Fruit fly (Drosophila melanogaster) whole organism, embryonic: ENCODE measurements around the gene Rim2.

ENCODE experiments used
- Adf1 ChIP-seq: fragments of 200-800 bp; sonication (Bioruptor generic); IDR thresholded peaks from 2 replicates; pipeline ENCODE4 v1.3.6; 2022; ENCODE audit warnings: missing biosample characterization, missing genetic modification characterization
- CG10274 ChIP-seq: fragments of 200-800 bp; sonication (Bioruptor generic); optimal IDR thresholded peaks from 3 replicates; lab custom pipeline; 2017; ENCODE audit warnings: missing biosample characterization, mild to moderate bottlenecking, missing genetic modification characterization
- CG10959 ChIP-seq: fragments of 200-800 bp; sonication (Bioruptor generic); IDR thresholded peaks from 2 replicates; pipeline ENCODE4 v1.3.6; 2022; ENCODE audit warnings: missing biosample characterization, missing genetic modification characterization
- CG12219 ChIP-seq: fragments of 200-800 bp; sonication (Bioruptor generic); optimal IDR thresholded peaks from 3 replicates; lab custom pipeline; 2018; ENCODE audit warnings: missing biosample characterization, mild to moderate bottlenecking, missing genetic modification characterization
- CG12391 ChIP-seq: fragments of 200-800 bp; sonication (Bioruptor generic); optimal IDR thresholded peaks from 3 replicates; lab custom pipeline; 2018; ENCODE audit warnings: missing biosample characterization, mild to moderate bottlenecking, missing genetic modification characterization, moderate library complexity
- CG13123 ChIP-seq: fragments of 200-800 bp; sonication (Bioruptor generic); optimal IDR thresholded peaks from 2 replicates; lab custom pipeline; 2016; ENCODE audit warnings: missing biosample characterization, missing genetic modification characterization
- CG14441 ChIP-seq: fragments of 200-800 bp; sonication (Bioruptor generic); IDR thresholded peaks from 2 replicates; pipeline ENCODE4 v1.3.6; 2022; ENCODE audit warnings: missing biosample characterization, missing genetic modification characterization
- CG1647 ChIP-seq: fragments of 200-800 bp; sonication (Bioruptor generic); optimal IDR thresholded peaks from 3 replicates; lab custom pipeline; 2016; ENCODE audit warnings: missing biosample characterization, missing genetic modification characterization
- CG17186 ChIP-seq: fragments of 200-800 bp; sonication (Bioruptor generic); optimal IDR thresholded peaks from 3 replicates; lab custom pipeline; 2017; ENCODE audit warnings: missing biosample characterization, missing genetic modification reagents, missing genetic modification characterization
- CG17359 ChIP-seq: fragments of 200-800 bp; sonication (Bioruptor generic); optimal IDR thresholded peaks from 3 replicates; lab custom pipeline; 2018; ENCODE audit warnings: missing biosample characterization, mild to moderate bottlenecking, missing genetic modification characterization, moderate library complexity
- CG18262 ChIP-seq: fragments of 200-800 bp; optimal IDR thresholded peaks from 3 replicates; lab custom pipeline; 2019; ENCODE audit warnings: missing biosample characterization, mild to moderate bottlenecking, missing genetic modification characterization, moderate library complexity
- CG1832 ChIP-seq: fragments of 200-800 bp; sonication (Bioruptor generic); optimal IDR thresholded peaks from 2 replicates; lab custom pipeline; 2017; ENCODE audit warnings: missing biosample characterization, mild to moderate bottlenecking, missing genetic modification characterization, inconsistent platforms
- CG3065 ChIP-seq: fragments of 200-800 bp; sonication (Bioruptor generic); optimal IDR thresholded peaks from 2 replicates; lab custom pipeline; 2016; ENCODE audit warnings: missing biosample characterization, missing genetic modification characterization
- CG31365 ChIP-seq: fragments of 200-800 bp; sonication (Bioruptor generic); optimal IDR thresholded peaks from 2 replicates; lab custom pipeline; 2018; ENCODE audit warnings: missing biosample characterization, mild to moderate bottlenecking, missing genetic modification characterization
- CG4360 ChIP-seq: fragments of 200-800 bp; sonication (Bioruptor generic); IDR thresholded peaks from 2 replicates; pipeline ENCODE4 v1.3.6; 2022; ENCODE audit warnings: missing biosample characterization, missing genetic modification characterization
- CG4707 ChIP-seq: fragments of 200-800 bp; sonication (Bioruptor generic); optimal IDR thresholded peaks from 2 replicates; lab custom pipeline; 2018; ENCODE audit warnings: missing biosample characterization, mild to moderate bottlenecking, missing genetic modification characterization, moderate library complexity
- CG7963 ChIP-seq: fragments of 200-800 bp; sonication (Bioruptor generic); IDR thresholded peaks from 3 replicates; pipeline ENCODE4 v1.3.6; 2022; ENCODE audit warnings: missing biosample characterization, missing genetic modification characterization; ENCODE audit not compliant: partially characterized antibody
- CG8765 ChIP-seq: fragments of 200-800 bp; sonication (Bioruptor generic); IDR thresholded peaks from 2 replicates; pipeline ENCODE4 v1.3.6; 2022; ENCODE audit warnings: missing biosample characterization, missing genetic modification characterization
- CrebB ChIP-seq: fragments of 200-800 bp; sonication (Bioruptor generic); optimal IDR thresholded peaks from 3 replicates; lab custom pipeline; 2018; ENCODE audit warnings: missing biosample characterization, mild to moderate bottlenecking, missing genetic modification characterization
- E2f2 ChIP-seq: fragments of 200-800 bp; sonication (Bioruptor generic); IDR thresholded peaks from 2 replicates; pipeline ENCODE4 v1.3.6; 2022; ENCODE audit warnings: missing biosample characterization, missing genetic modification characterization
- Ets65A ChIP-seq: fragments of 200-800 bp; sonication (Bioruptor generic); peaks from one replicate; lab custom pipeline; 2016; ENCODE audit warnings: missing biosample characterization, missing genetic modification characterization
- GATAe ChIP-seq: fragments of 200-800 bp; sonication (Bioruptor generic); conservative IDR thresholded peaks from 2 replicates; pipeline ENCODE4 v1.3.6; 2022; ENCODE audit warnings: missing biosample characterization, missing genetic modification characterization
- Gsc ChIP-seq: fragments of 200-800 bp; sonication (Bioruptor generic); IDR thresholded peaks from 2 replicates; pipeline ENCODE4 v1.3.6; 2022; ENCODE audit warnings: missing biosample characterization, missing genetic modification characterization
- HLH3B ChIP-seq: fragments of 200-800 bp; sonication (Bioruptor generic); IDR thresholded peaks from 2 replicates; pipeline ENCODE4 v1.3.6; 2022; ENCODE audit warnings: missing biosample characterization, missing genetic modification characterization
- Nf-YB ChIP-seq: fragments of 200-800 bp; sonication (Bioruptor generic); optimal IDR thresholded peaks from 3 replicates; lab custom pipeline; 2019; ENCODE audit warnings: missing biosample characterization, mild to moderate bottlenecking, missing genetic modification characterization, moderate library complexity
- Side ChIP-seq: fragments of 200-800 bp; sonication (Bioruptor generic); optimal IDR thresholded peaks from 2 replicates; lab custom pipeline; 2016; ENCODE audit warnings: missing biosample characterization, missing genetic modification characterization
- Sox100B ChIP-seq: fragments of 200-800 bp; sonication (Bioruptor generic); optimal IDR thresholded peaks from 3 replicates; lab custom pipeline; 2018; ENCODE audit warnings: missing biosample characterization, mild to moderate bottlenecking, missing genetic modification characterization
- Ssrp ChIP-seq: fragments of 200-800 bp; sonication (Bioruptor generic); optimal IDR thresholded peaks from 2 replicates; lab custom pipeline; 2018; ENCODE audit warnings: missing biosample characterization, mild to moderate bottlenecking, missing genetic modification characterization, moderate library complexity
- Vsx1 ChIP-seq: fragments of 200-800 bp; sonication (Bioruptor generic); optimal IDR thresholded peaks from 2 replicates; lab custom pipeline; 2017; ENCODE audit warnings: missing biosample characterization, mild to moderate bottlenecking, missing genetic modification characterization, missing genetic modification reagents
- aop ChIP-seq: fragments of 200-800 bp; sonication (Bioruptor generic); IDR thresholded peaks from 2 replicates; pipeline ENCODE4 v1.3.6; 2022; ENCODE audit warnings: missing biosample characterization, missing genetic modification characterization
- caup ChIP-seq: fragments of 200-800 bp; sonication (Bioruptor generic); optimal IDR thresholded peaks from 3 replicates; lab custom pipeline; 2017; ENCODE audit warnings: missing biosample characterization, mild to moderate bottlenecking, missing genetic modification characterization, moderate library complexity; ENCODE audit not compliant: severe bottlenecking
- cg ChIP-seq: fragments of 200-800 bp; sonication (Bioruptor generic); optimal IDR thresholded peaks from 3 replicates; lab custom pipeline; 2019; ENCODE audit warnings: missing biosample characterization, mild to moderate bottlenecking, missing genetic modification characterization, moderate library complexity
- chif ChIP-seq, 2 experiments: fragments of 200-800 bp; sonication (Bioruptor generic); optimal IDR thresholded peaks; 3 replicates each; lab custom pipeline; 2016; ENCODE audit warnings: missing biosample characterization in 2 of 2, missing genetic modification characterization in 2 of 2
- dan ChIP-seq: fragments of 200-800 bp; sonication (Bioruptor generic); IDR thresholded peaks from 2 replicates; pipeline ENCODE4 v1.3.6; 2022; ENCODE audit warnings: missing biosample characterization, missing genetic modification characterization
- dimm ChIP-seq: fragments of 200-800 bp; sonication (Bioruptor generic); IDR thresholded peaks from 2 replicates; pipeline ENCODE4 v1.3.6; 2022; ENCODE audit warnings: missing biosample characterization, missing genetic modification characterization
- disco-r ChIP-seq: fragments of 200-800 bp; sonication (Bioruptor generic); optimal IDR thresholded peaks from 2 replicates; lab custom pipeline; 2016; ENCODE audit warnings: missing biosample characterization, missing genetic modification characterization
- eve ChIP-seq, 2 experiments: fragments of >200 bp; optimal IDR thresholded peaks; 2 replicates each; lab custom pipeline; 2017; ENCODE audit warnings: missing biosample characterization in 2 of 2, missing genetic modification characterization in 2 of 2
- fd102C ChIP-seq: fragments of 200-800 bp; sonication (Bioruptor generic); optimal IDR thresholded peaks from 2 replicates; lab custom pipeline; 2018; ENCODE audit warnings: missing biosample characterization, mild to moderate bottlenecking, missing genetic modification characterization, moderate library complexity
- grau ChIP-seq: fragments of 200-800 bp; optimal IDR thresholded peaks from 3 replicates; lab custom pipeline; 2019; ENCODE audit warnings: missing biosample characterization, mild to moderate bottlenecking, missing genetic modification characterization, moderate library complexity
- hkb ChIP-seq, 2 experiments: fragments of 200-800 bp in 1 of 2; fragments of >200 bp in 1 of 2; sonication (Bioruptor generic) in 1 of 2; IDR thresholded peaks in 1 of 2; optimal IDR thresholded peaks in 1 of 2; 2 replicates each; pipeline versions ENCODE4 v1.3.6 to Lab custom; 2017 to 2022; ENCODE audit warnings: missing biosample characterization in 1 of 2, missing genetic modification characterization in 1 of 2
- nau ChIP-seq: fragments of 200-800 bp; sonication (Bioruptor generic); optimal IDR thresholded peaks from 3 replicates; lab custom pipeline; 2017; ENCODE audit warnings: missing biosample characterization, mild to moderate bottlenecking, missing genetic modification characterization, missing genetic modification reagents
- odd ChIP-seq: fragments of 200-800 bp; sonication (Bioruptor generic); optimal IDR thresholded peaks from 2 replicates; lab custom pipeline; 2017; ENCODE audit warnings: missing biosample characterization, mild to moderate bottlenecking, missing genetic modification characterization
- otp ChIP-seq: fragments of 200-800 bp; sonication (Bioruptor generic); IDR thresholded peaks from 3 replicates; pipeline ENCODE4, ENCODE4 v1.3.6; 2022; ENCODE audit warnings: missing biosample characterization, missing genetic modification characterization
- schlank ChIP-seq: fragments of 200-800 bp; sonication (Bioruptor generic); optimal IDR thresholded peaks from 2 replicates; lab custom pipeline; 2018; ENCODE audit warnings: missing biosample characterization, mild to moderate bottlenecking, missing genetic modification characterization
- tap ChIP-seq: fragments of 200-800 bp; optimal IDR thresholded peaks from 3 replicates; lab custom pipeline; 2019; ENCODE audit warnings: missing biosample characterization, mild to moderate bottlenecking, missing genetic modification characterization, moderate library complexity
- tin ChIP-seq: fragments of 200-800 bp; sonication (Bioruptor generic); optimal IDR thresholded peaks from 3 replicates; lab custom pipeline; 2016; ENCODE audit warnings: missing biosample characterization, missing genetic modification characterization
- tio ChIP-seq: fragments of 200-800 bp; sonication (Bioruptor generic); optimal IDR thresholded peaks from 2 replicates; lab custom pipeline; 2017; ENCODE audit warnings: missing biosample characterization, missing genetic modification characterization, inconsistent platforms
- unpg ChIP-seq: fragments of 200-800 bp; sonication (Bioruptor generic); optimal IDR thresholded peaks from 3 replicates; lab custom pipeline; 2018; ENCODE audit warnings: missing biosample characterization, mild to moderate bottlenecking, missing genetic modification characterization, moderate library complexity
- wek ChIP-seq: fragments of 200-800 bp; sonication (Bioruptor generic); optimal IDR thresholded peaks from 3 replicates; lab custom pipeline; 2018; ENCODE audit warnings: missing biosample characterization, mild to moderate bottlenecking, missing genetic modification characterization, moderate library complexity
- wor ChIP-seq: fragments of 200-800 bp; sonication (Bioruptor generic); IDR thresholded peaks from 2 replicates; pipeline ENCODE4 v1.3.6; 2022; ENCODE audit warnings: missing biosample characterization, missing genetic modification characterization

The Rim2 gene

dm6 chr2L:1715699-1716333, 8.4 kb downstream of the Rim2 start, which contains the start of gene frtz (continued):
- TF ChIP-seq grau (tag; lab: Kevin White, UChicago) (no peak), Ssrp (no peak), tio (GFP tag; lab: Kevin White, UChicago) (no peak), schlank (tag; lab: Kevin White, UChicago) (no peak), chif (GFP tag; optimal IDR thresholded peaks at IDR 0.05; lab: Kevin White, UChicago) (peak in 1 of 2 experiments; percentile 33), tin (no peak), Gsc (GFP tag; lab: Robert Waterston, UW) (no peak), CG7963 (GFP tag; lab: Robert Waterston, UW) (peak; percentile 71), CG12219 (GFP tag; lab: Kevin White, UChicago) (no peak), wor (GFP tag; lab: Robert Waterston, UW) (no peak), Nf-YB (GFP tag; lab: Kevin White, UChicago) (no peak), dimm (GFP tag; lab: Robert Waterston, UW) (no peak), Ets65A (peak; percentile 22), cg (GFP tag; lab: Kevin White, UChicago) (no peak), CG10959 (no peak), GATAe (GFP tag; lab: Robert Waterston, UW) (no peak), Vsx1 (no peak), dan (no peak), CG4707 (no peak), CG31365 (tag; lab: Kevin White, UChicago) (no peak), CG1832 (GFP tag; lab: Kevin White, UChicago) (no peak), CG13123 (GFP tag; lab: Kevin White, UChicago) (no peak), odd (no peak), Adf1 (GFP tag; lab: Robert Waterston, UW) (no peak), HLH3B (GFP tag; lab: Robert Waterston, UW) (no peak), fd102C (GFP tag; lab: Kevin White, UChicago) (no peak), CG10274 (GFP tag; lab: Kevin White, UChicago) (no peak), CG4360 (GFP tag; lab: Robert Waterston, UW) (no peak), CG3065 (GFP tag; lab: Kevin White, UChicago) (no peak), CG17359 (tag; lab: Kevin White, UChicago) (no peak), disco-r (GFP tag; lab: Kevin White, UChicago) (no peak), caup (GFP tag; lab: Kevin White, UChicago) (no peak), CG8765 (GFP tag; lab: Robert Waterston, UW) (no peak), hkb (optimal IDR thresholded peaks at IDR 0.05; lab: Kevin White, UChicago) (no peak), hkb (GFP tag; IDR thresholded peaks at IDR 0.05; lab: Robert Waterston, UW) (no peak), tap (no peak), nau (GFP tag; lab: Kevin White, UChicago) (no peak), CrebB (tag; lab: Kevin White, UChicago) (no peak), wek (GFP tag; lab: Kevin White, UChicago) (no peak), Side (GFP tag; lab: Kevin White, UChicago) (no peak), CG17186 (GFP tag; lab: Kevin White, UChicago) (peak; percentile 3), eve (GFP tag; optimal IDR thresholded peaks at IDR 0.05; lab: Kevin White, UChicago) (no peak), aop (GFP tag; lab: Robert Waterston, UW) (no peak), CG1647 (no peak), CG12391 (tag; lab: Kevin White, UChicago) (peak; percentile 13), Sox100B (no peak), otp (GFP tag; lab: Robert Waterston, UW) (no peak), CG18262 (tag; lab: Kevin White, UChicago) (no peak), CG14441 (GFP tag; lab: Robert Waterston, UW) (no peak), unpg (GFP tag; lab: Kevin White, UChicago) (no peak), E2f2 (GFP tag; lab: Robert Waterston, UW) (peak; percentile 56)
